Fruit fly (Drosophila melanogaster) whole organism, embryonic: ENCODE measurements around the gene Girdin.
A peak's percentile ranks its signal among the peaks of the same experiment; 100 is the strongest.

Experiments used
- CG10654 ChIP-seq: fragments of 200-800 bp; sonication (Bioruptor generic); optimal IDR thresholded peaks from 2 replicates; lab custom pipeline; 2016; ENCODE audit warnings: missing biosample characterization, missing genetic modification characterization
- CG12299 ChIP-seq: fragments of 200-800 bp; sonication (Bioruptor generic); optimal IDR thresholded peaks from 2 replicates; lab custom pipeline; 2018; ENCODE audit warnings: missing biosample characterization, mild to moderate bottlenecking, missing genetic modification characterization
- CG12391 ChIP-seq: fragments of 200-800 bp; sonication (Bioruptor generic); optimal IDR thresholded peaks from 3 replicates; lab custom pipeline; 2018; ENCODE audit warnings: missing biosample characterization, mild to moderate bottlenecking, missing genetic modification characterization, moderate library complexity
- CG13287 ChIP-seq: fragments of 200-800 bp; sonication (Bioruptor generic); IDR thresholded peaks from 2 replicates; pipeline ENCODE4 v1.3.6; 2022; ENCODE audit warnings: missing biosample characterization, missing genetic modification characterization; ENCODE audit not compliant: partially characterized antibody
- CG17912 ChIP-seq: fragments of 200-800 bp; sonication (Bioruptor generic); optimal IDR thresholded peaks from 2 replicates; lab custom pipeline; 2018; ENCODE audit warnings: missing biosample characterization, mild to moderate bottlenecking, missing genetic modification characterization
- CG1832 ChIP-seq: fragments of 200-800 bp; sonication (Bioruptor generic); optimal IDR thresholded peaks from 2 replicates; lab custom pipeline; 2017; ENCODE audit warnings: missing biosample characterization, mild to moderate bottlenecking, missing genetic modification characterization, inconsistent platforms
- CG2202 ChIP-seq: fragments of 200-800 bp; sonication (Bioruptor generic); optimal IDR thresholded peaks from 2 replicates; lab custom pipeline; 2018; ENCODE audit warnings: missing biosample characterization, mild to moderate bottlenecking, missing genetic modification characterization
- CG3065 ChIP-seq: fragments of 200-800 bp; sonication (Bioruptor generic); optimal IDR thresholded peaks from 2 replicates; lab custom pipeline; 2016; ENCODE audit warnings: missing biosample characterization, missing genetic modification characterization
- CG32772 ChIP-seq: fragments of 200-800 bp; sonication (Bioruptor generic); IDR thresholded peaks from 2 replicates; pipeline ENCODE4 v1.3.6; 2022; ENCODE audit warnings: missing biosample characterization, missing genetic modification characterization
- CG3281 ChIP-seq: fragments of 200-800 bp; sonication (Bioruptor generic); optimal IDR thresholded peaks from 3 replicates; lab custom pipeline; 2017; ENCODE audit warnings: missing biosample characterization, mild to moderate bottlenecking, missing genetic modification characterization
- CG3838 ChIP-seq: fragments of 200-800 bp; sonication (Bioruptor generic); optimal IDR thresholded peaks from 3 replicates; lab custom pipeline; 2016; ENCODE audit warnings: missing biosample characterization, missing genetic modification characterization
- CG3847 ChIP-seq: fragments of 200-800 bp; sonication (Bioruptor generic); IDR thresholded peaks from 2 replicates; pipeline ENCODE4 v1.3.6; 2022; ENCODE audit warnings: missing biosample characterization, missing genetic modification characterization
- CG7839 ChIP-seq: fragments of 200-800 bp; sonication (Bioruptor generic); optimal IDR thresholded peaks from 3 replicates; lab custom pipeline; 2018; ENCODE audit warnings: missing biosample characterization, mild to moderate bottlenecking, missing genetic modification characterization, moderate library complexity
- CG9609 ChIP-seq: fragments of 200-800 bp; sonication (Bioruptor generic); optimal IDR thresholded peaks from 3 replicates; lab custom pipeline; 2016; ENCODE audit warnings: missing biosample characterization, missing genetic modification characterization
- Dref ChIP-seq: fragments of 200-800 bp; sonication (Bioruptor generic); IDR thresholded peaks from 2 replicates; pipeline ENCODE4 v1.3.6; 2022; ENCODE audit warnings: missing biosample characterization, missing genetic modification characterization
- Elba2 ChIP-seq: fragments of 200-800 bp; sonication (Bioruptor generic); optimal IDR thresholded peaks from 3 replicates; lab custom pipeline; 2016; ENCODE audit warnings: missing biosample characterization, missing genetic modification characterization
- Ets97D ChIP-seq: fragments of 200-800 bp; sonication (Bioruptor generic); optimal IDR thresholded peaks from 3 replicates; lab custom pipeline; 2016; ENCODE audit warnings: missing biosample characterization, missing genetic modification characterization
- Fer1 ChIP-seq: fragments of 200-800 bp; sonication (Bioruptor generic); optimal IDR thresholded peaks from 2 replicates; lab custom pipeline; 2017; ENCODE audit warnings: missing biosample characterization, mild to moderate bottlenecking, missing genetic modification characterization
- Lim3 ChIP-seq: fragments of 200-800 bp; sonication (Bioruptor generic); IDR thresholded peaks from 2 replicates; pipeline ENCODE4 v1.3.6; 2022; ENCODE audit warnings: missing biosample characterization, missing genetic modification characterization
- Lpt ChIP-seq: fragments of >200 bp; optimal IDR thresholded peaks from 2 replicates; lab custom pipeline; 2018; ENCODE audit warnings: missing biosample characterization, missing genetic modification characterization
- MESR4 ChIP-seq: fragments of 200-800 bp; sonication (Bioruptor generic); optimal IDR thresholded peaks from 2 replicates; lab custom pipeline; 2018; ENCODE audit warnings: missing biosample characterization, mild to moderate bottlenecking, missing genetic modification characterization, moderate library complexity
- Mad ChIP-seq: fragments of 200-800 bp; sonication (Bioruptor generic); optimal IDR thresholded peaks from 2 replicates; lab custom pipeline; 2016; ENCODE audit warnings: missing biosample characterization, missing genetic modification characterization
- Oaz ChIP-seq: fragments of 200-800 bp; sonication (Bioruptor generic); IDR thresholded peaks from 2 replicates; pipeline ENCODE4 v1.3.6; 2022; ENCODE audit warnings: missing biosample characterization, missing genetic modification characterization
- Rx ChIP-seq: fragments of 200-800 bp; sonication (Bioruptor generic); IDR thresholded peaks from 2 replicates; pipeline ENCODE4 v1.3.6; 2022; ENCODE audit warnings: missing biosample characterization, missing genetic modification characterization
- ato ChIP-seq: fragments of 200-800 bp; sonication (Bioruptor generic); IDR thresholded peaks from 2 replicates; pipeline ENCODE4 v1.3.6; 2022; ENCODE audit warnings: missing biosample characterization, missing genetic modification characterization; ENCODE audit not compliant: partially characterized antibody
- bigmax ChIP-seq: fragments of 200-800 bp; sonication (Bioruptor generic); optimal IDR thresholded peaks from 2 replicates; lab custom pipeline; 2018; ENCODE audit warnings: missing biosample characterization, mild to moderate bottlenecking, missing genetic modification characterization
- cg ChIP-seq: fragments of 200-800 bp; sonication (Bioruptor generic); optimal IDR thresholded peaks from 3 replicates; lab custom pipeline; 2019; ENCODE audit warnings: missing biosample characterization, mild to moderate bottlenecking, missing genetic modification characterization, moderate library complexity
- crp ChIP-seq, 2 experiments: fragments of 200-800 bp; sonication (Bioruptor generic); optimal IDR thresholded peaks; 2 replicates in 1 of 2; 3 replicates in 1 of 2; lab custom pipeline; 2017; ENCODE audit warnings: missing biosample characterization in 2 of 2, missing genetic modification characterization in 2 of 2, mild to moderate bottlenecking in 1 of 2, moderate library complexity in 1 of 2
- ewg ChIP-seq: fragments of 200-800 bp; sonication (Bioruptor generic); optimal IDR thresholded peaks from 3 replicates; lab custom pipeline; 2017; ENCODE audit warnings: mild to moderate bottlenecking, missing biosample characterization, missing genetic modification reagents, missing genetic modification characterization
- exex ChIP-seq: fragments of 200-800 bp; sonication (Bioruptor generic); optimal IDR thresholded peaks from 4 replicates; lab custom pipeline; 2018; ENCODE audit warnings: missing biosample characterization, mild to moderate bottlenecking, missing genetic modification characterization, moderate library complexity
- fd3F ChIP-seq: fragments of 200-800 bp; sonication (Bioruptor generic); optimal IDR thresholded peaks from 2 replicates; lab custom pipeline; 2018; ENCODE audit warnings: missing biosample characterization, mild to moderate bottlenecking, missing genetic modification characterization, moderate library complexity
- gfzf ChIP-seq: fragments of 200-800 bp; sonication (Bioruptor generic); optimal IDR thresholded peaks from 2 replicates; lab custom pipeline; 2016; ENCODE audit warnings: missing biosample characterization, mild to moderate bottlenecking, missing genetic modification characterization, moderate library complexity
- hb ChIP-seq: fragments of 200-800 bp; sonication (Bioruptor generic); IDR thresholded peaks from 3 replicates; pipeline ENCODE4 v1.3.6; 2022; ENCODE audit warnings: missing biosample characterization, missing genetic modification characterization; ENCODE audit not compliant: partially characterized antibody
- inv ChIP-seq: fragments of 200-800 bp; sonication (Bioruptor generic); IDR thresholded peaks from 2 replicates; pipeline ENCODE4 v1.3.6; 2022; ENCODE audit warnings: missing biosample characterization, missing genetic modification characterization; ENCODE audit not compliant: partially characterized antibody
- knrl ChIP-seq: fragments of 200-800 bp; sonication (Bioruptor generic); IDR thresholded peaks from 3 replicates; pipeline ENCODE4 v1.3.6; 2022; ENCODE audit warnings: missing biosample characterization, missing genetic modification characterization; ENCODE audit not compliant: partially characterized antibody
- maf-S ChIP-seq: fragments of 200-800 bp; sonication (Bioruptor generic); optimal IDR thresholded peaks from 2 replicates; lab custom pipeline; 2016; ENCODE audit warnings: missing biosample characterization, missing genetic modification characterization
- org-1 ChIP-seq: fragments of 200-800 bp; sonication (Bioruptor generic); optimal IDR thresholded peaks from 2 replicates; lab custom pipeline; 2017; ENCODE audit warnings: missing biosample characterization, missing genetic modification characterization
- phol ChIP-seq: fragments of 200-800 bp; sonication (Bioruptor generic); optimal IDR thresholded peaks from 3 replicates; lab custom pipeline; 2018; ENCODE audit warnings: missing biosample characterization, mild to moderate bottlenecking, missing genetic modification characterization, moderate library complexity
- prd ChIP-seq, 3 experiments: fragments of >200 bp in 2 of 3; fragments of 200-800 bp in 1 of 3; sonication (Bioruptor generic) in 1 of 3; optimal IDR thresholded peaks in 2 of 3; IDR thresholded peaks in 1 of 3; 2 replicates in 2 of 3; 3 replicates in 1 of 3; pipeline versions ENCODE4 v1.3.6 to Lab custom; 2017 to 2022; ENCODE audit warnings: missing biosample characterization in 1 of 3, missing genetic modification characterization in 1 of 3
- pum ChIP-seq: fragments of 200-800 bp; sonication (Bioruptor generic); optimal IDR thresholded peaks from 2 replicates; lab custom pipeline; 2016; ENCODE audit warnings: missing biosample characterization, missing genetic modification characterization
- ranshi ChIP-seq: fragments of 200-800 bp; sonication (Bioruptor generic); IDR thresholded peaks from 2 replicates; pipeline ENCODE4 v1.3.6; 2022; ENCODE audit warnings: missing biosample characterization, missing genetic modification characterization
- sens-2 ChIP-seq: fragments of 200-800 bp; sonication (Bioruptor generic); IDR thresholded peaks from 2 replicates; pipeline ENCODE4 v1.3.6; 2022; ENCODE audit warnings: missing biosample characterization, missing genetic modification characterization
- sisA ChIP-seq: fragments of 200-800 bp; sonication (Bioruptor generic); IDR thresholded peaks from 2 replicates; pipeline ENCODE4 v1.3.6; 2022; ENCODE audit warnings: missing biosample characterization, missing genetic modification characterization
- sr ChIP-seq: fragments of 200-800 bp; sonication (Bioruptor generic); IDR thresholded peaks from 3 replicates; pipeline ENCODE4 v1.3.6; 2022; ENCODE audit warnings: missing biosample characterization, missing genetic modification characterization
- sug ChIP-seq: fragments of 200-800 bp; optimal IDR thresholded peaks from 2 replicates; lab custom pipeline; 2019; ENCODE audit warnings: missing biosample characterization, mild to moderate bottlenecking, missing genetic modification characterization, moderate library complexity
- tup ChIP-seq: fragments of 200-800 bp; sonication (Bioruptor generic); optimal IDR thresholded peaks from 2 replicates; lab custom pipeline; 2016; ENCODE audit warnings: missing biosample characterization, mild to moderate bottlenecking, missing genetic modification characterization, moderate library complexity
- twi ChIP-seq: fragments of 200-800 bp; optimal IDR thresholded peaks from 2 replicates; lab custom pipeline; 2019; ENCODE audit warnings: missing biosample characterization, mild to moderate bottlenecking, missing genetic modification characterization, moderate library complexity
- vfl ChIP-seq: fragments of 200-800 bp; sonication (Bioruptor generic); optimal IDR thresholded peaks from 2 replicates; lab custom pipeline; 2016; ENCODE audit warnings: missing biosample characterization, missing genetic modification characterization

Girdin gene

DNA sequence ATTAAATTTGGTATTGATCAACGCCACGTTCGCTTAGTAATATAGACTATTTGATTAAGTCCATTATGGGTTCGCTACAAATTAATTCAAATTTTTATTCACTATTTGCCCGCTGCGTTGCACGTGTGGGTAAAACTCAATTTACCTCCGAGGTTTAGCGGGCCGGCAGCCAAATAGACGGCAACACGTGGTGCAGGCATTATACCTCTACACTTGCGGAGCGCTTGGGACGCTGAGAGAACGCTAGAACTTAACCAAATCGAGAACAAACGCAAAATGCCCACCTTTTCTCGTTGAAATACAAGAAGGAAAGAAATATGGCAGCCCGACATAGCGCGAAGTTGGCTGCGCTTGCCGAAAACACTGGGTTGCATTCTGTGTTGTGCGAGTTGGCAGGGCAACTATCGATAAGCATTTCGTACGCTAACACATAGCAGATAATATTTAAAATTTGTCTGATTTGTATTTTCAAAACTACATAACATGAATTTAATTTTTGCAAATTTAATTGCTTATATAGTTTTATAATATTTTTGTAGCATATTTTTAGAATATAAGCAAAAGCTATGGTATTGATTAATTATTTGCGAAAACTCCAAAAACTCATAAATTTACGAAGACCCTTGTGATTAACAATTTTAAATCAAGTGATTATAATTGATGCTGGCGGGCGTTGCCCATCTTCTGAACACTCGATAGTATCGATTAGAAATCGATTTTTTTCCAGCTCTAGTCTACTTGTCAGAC, 44.1 kb downstream of the Girdin start, which contains the start of the genes RpL28 and eIF1 (continued):
- no peak for TF ChIP-seq Lpt (GFP tag; lab: Kevin White, UChicago)
- peak; percentile 72 for TF ChIP-seq Dref (GFP tag; lab: Robert Waterston, UW)
- TF ChIP-seq Fer1: peak; percentile 90
- peak in 1 of 2 experiments; percentile 64 for TF ChIP-seq crp (GFP tag; optimal IDR thresholded peaks at IDR 0.05; lab: Kevin White, UChicago)
- TF ChIP-seq sens-2 (GFP tag; lab: Robert Waterston, UW): peak; percentile 87
- TF ChIP-seq gfzf (GFP tag; lab: Kevin White, UChicago): peak; percentile 31
- no peak for TF ChIP-seq CG1832 (GFP tag; lab: Kevin White, UChicago)
- peak; percentile 53 for TF ChIP-seq exex (tag; lab: Kevin White, UChicago)
- peak; percentile 89 for TF ChIP-seq sr (GFP tag; lab: Robert Waterston, UW)
- TF ChIP-seq knrl (GFP tag; lab: Robert Waterston, UW): peak; percentile 82
- TF ChIP-seq Ets97D (GFP tag; lab: Kevin White, UChicago): peak; percentile 99
- peak; percentile 88 for TF ChIP-seq sug (tag; lab: Kevin White, UChicago)
- TF ChIP-seq CG3065 (GFP tag; lab: Kevin White, UChicago): peak; percentile 87
- peak; percentile 73 for TF ChIP-seq sisA (GFP tag; lab: Robert Waterston, UW)
- peak; percentile 94 for TF ChIP-seq CG3281 (GFP tag; lab: Kevin White, UChicago)
- peak; percentile 94 for TF ChIP-seq Rx
- peak; percentile 94 for TF ChIP-seq Mad
- TF ChIP-seq pum: peak; percentile 85
- TF ChIP-seq inv (GFP tag; lab: Robert Waterston, UW): peak; percentile 72
- peak; percentile 93 for TF ChIP-seq CG10654 (GFP tag; lab: Kevin White, UChicago)
- TF ChIP-seq phol (tag; lab: Kevin White, UChicago): peak; percentile 99
- peak; percentile 89 for TF ChIP-seq CG3847 (GFP tag; lab: Robert Waterston, UW)
- TF ChIP-seq Oaz (GFP tag; lab: Robert Waterston, UW): peak; percentile 80
- TF ChIP-seq MESR4 (GFP tag; lab: Kevin White, UChicago): peak; percentile 98
- peak; percentile 78 for TF ChIP-seq CG13287 (GFP tag; lab: Robert Waterston, UW)
- TF ChIP-seq CG17912 (GFP tag; lab: Kevin White, UChicago): peak; percentile 91
- peak; percentile 78 for TF ChIP-seq tup (GFP tag; lab: Kevin White, UChicago)
- TF ChIP-seq ranshi (GFP tag; lab: Robert Waterston, UW): peak; percentile 87
- peak; percentile 92 for TF ChIP-seq CG12391 (tag; lab: Kevin White, UChicago)
- TF ChIP-seq CG2202: peak; percentile 85
- peak; percentile 82 for TF ChIP-seq CG32772 (GFP tag; lab: Robert Waterston, UW)
- TF ChIP-seq CG3838 (GFP tag; lab: Kevin White, UChicago): peak; percentile 84
- TF ChIP-seq Lim3: no peak
- peak; percentile 73 for TF ChIP-seq twi (tag; lab: Kevin White, UChicago)
- TF ChIP-seq prd (optimal IDR thresholded peaks at IDR 0.05; lab: Kevin White, UChicago): no peak
- peak; percentile 74 for TF ChIP-seq prd (GFP tag; IDR thresholded peaks at IDR 0.05; lab: Robert Waterston, UW)
- peak; percentile 86 for TF ChIP-seq org-1 (GFP tag; lab: Kevin White, UChicago)
- peak; percentile 87 for TF ChIP-seq fd3F (GFP tag; lab: Kevin White, UChicago)
- peak; percentile 87 for TF ChIP-seq maf-S (GFP tag; lab: Kevin White, UChicago)
- peak; percentile 84 for TF ChIP-seq CG7839
- TF ChIP-seq ewg (GFP tag; lab: Kevin White, UChicago): peak; percentile 84
- TF ChIP-seq CG12299 (tag; lab: Kevin White, UChicago): peak; percentile 77
- peak; percentile 89 for TF ChIP-seq CG9609 (GFP tag; lab: Kevin White, UChicago)
- peak; percentile 62 for TF ChIP-seq Elba2 (GFP tag; lab: Kevin White, UChicago)
- TF ChIP-seq hb (GFP tag; lab: Robert Waterston, UW): peak; percentile 74; the same call in 1 of the 3 replicates
- TF ChIP-seq ato (GFP tag; lab: Robert Waterston, UW): no peak; the same call in none of the 2 replicates
- peak; percentile 74 for TF ChIP-seq bigmax (GFP tag; lab: Kevin White, UChicago)
- peak; percentile 88 for TF ChIP-seq vfl (GFP tag; lab: Kevin White, UChicago)
- no peak for TF ChIP-seq cg (GFP tag; lab: Kevin White, UChicago)
